Fruit fly (Drosophila melanogaster) S2 (cell line): ENCODE results near the gene CG32086.

ENCODE experiments used
- CG8478 ChIP-seq: fragments of >200 bp; optimal IDR thresholded peaks from 2 replicates; lab custom pipeline; 2018
- CTCF ChIP-seq, 2 experiments: fragments of >200 bp; optimal IDR thresholded peaks; 2 replicates each; lab custom pipeline; 2018

DNA sequence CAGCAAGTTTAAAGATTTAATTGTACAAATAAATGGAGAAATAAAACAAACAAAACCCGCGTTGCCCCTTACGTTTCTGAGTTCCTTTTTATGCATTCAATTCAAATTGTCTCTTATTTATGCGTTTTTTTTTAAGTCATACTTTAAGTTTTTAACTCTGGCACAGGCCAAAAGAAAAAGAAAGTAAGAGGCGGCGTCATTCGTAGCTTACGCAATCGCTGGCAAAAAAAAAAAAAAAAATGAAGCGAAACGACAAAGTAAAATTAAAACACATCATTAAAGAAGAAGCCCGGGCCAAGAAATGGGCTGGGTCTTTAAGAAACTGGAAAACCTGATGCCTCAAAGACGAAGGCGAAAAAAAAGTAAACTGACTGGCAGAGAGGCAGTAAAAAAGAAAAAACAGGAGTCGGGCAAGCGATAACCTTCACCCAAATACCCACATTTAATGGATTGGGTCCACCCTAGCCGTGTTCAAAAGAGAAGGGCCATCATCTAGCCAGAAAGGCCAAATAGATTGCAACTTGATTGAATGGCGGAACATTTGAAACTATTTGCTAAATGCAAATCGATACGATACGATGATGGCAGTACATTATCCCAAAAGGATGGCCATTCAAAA lies 40.1 kb downstream of the CG32086 start:
- TF ChIP-seq CG8478 (no peak), CTCF (optimal IDR thresholded peaks at IDR 0.05; lab: Kevin White, UChicago) (no peak)
